Worm (Caenorhabditis elegans): ENCODE measurements around the gene aqp-7.

aqp-7 gene

DNA sequence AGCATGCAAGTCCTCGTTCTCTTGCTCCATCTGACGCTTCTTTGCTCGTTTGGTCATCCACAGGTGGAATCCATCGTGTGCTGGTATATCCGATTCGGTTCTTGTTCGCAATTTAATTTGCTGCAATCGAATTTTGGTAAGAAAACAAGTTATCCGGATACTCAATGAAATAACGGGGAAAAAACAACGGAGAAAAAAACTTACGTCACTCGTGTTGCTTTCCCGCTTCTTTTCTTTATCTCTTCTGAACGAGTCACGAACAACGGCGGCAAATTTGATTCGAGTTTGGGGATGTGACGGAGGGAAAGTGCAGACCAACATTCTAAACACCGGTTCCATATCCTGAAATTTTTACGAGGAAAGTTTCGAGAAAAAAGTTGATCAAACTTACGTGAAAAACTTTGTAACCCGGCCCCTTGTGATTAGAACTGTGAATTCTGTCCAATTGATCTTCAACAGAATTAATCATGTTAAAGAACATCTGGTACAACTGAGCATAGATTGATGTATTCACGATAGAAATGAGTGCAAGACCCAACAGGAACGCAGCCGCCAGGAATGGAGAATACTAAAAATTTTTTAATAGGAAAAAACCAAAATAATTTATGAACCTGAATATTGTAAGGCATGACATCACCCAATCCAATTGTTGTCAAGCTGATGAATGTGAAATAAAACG lies 26.6 kb downstream of the aqp-7 start:
- TF ChIP-seq fkh-10 (GFP tag; optimal IDR thresholded peaks at IDR 0.05) (peak; percentile 84), elt-2 (tag; optimal IDR thresholded peaks at IDR 0.05) (no peak), ama-1 (optimal IDR thresholded peaks at IDR 0.05) (no peak), jun-1 (tag; optimal IDR thresholded peaks at IDR 0.05) (no peak)

DNA sequence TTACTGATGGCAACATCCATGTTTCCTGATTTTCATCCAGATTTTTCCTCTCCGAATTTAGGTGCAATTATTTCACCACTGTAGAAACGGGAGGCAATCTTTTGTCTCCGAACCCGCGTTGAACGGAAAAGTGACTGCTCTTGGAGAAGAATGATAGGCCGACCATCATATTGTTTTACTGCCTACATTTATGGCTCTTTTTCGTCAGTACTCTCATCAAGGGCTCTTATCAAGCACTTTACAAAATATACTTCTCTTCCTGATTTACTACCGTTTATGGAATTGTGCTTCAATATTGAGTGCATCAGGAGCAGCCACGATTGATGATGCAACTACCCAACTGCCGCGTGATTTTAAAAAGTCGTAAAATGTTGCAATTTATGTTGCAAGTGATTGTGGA lies 29.5 kb downstream of the aqp-7 start:
- no peak for TF ChIP-seq skn-1 (tag; optimal IDR thresholded peaks at IDR 0.05)
- no peak for TF ChIP-seq tbx-2 (tag; optimal IDR thresholded peaks at IDR 0.05)
- TF ChIP-seq nhr-237 (tag; optimal IDR thresholded peaks at IDR 0.05), result no peak
- TF ChIP-seq pqm-1 (tag; optimal IDR thresholded peaks at IDR 0.05), result peak; percentile 40
- no peak for TF ChIP-seq ztf-4 (tag; optimal IDR thresholded peaks at IDR 0.05)
- no peak for TF ChIP-seq mml-1 (tag; optimal IDR thresholded peaks at IDR 0.05)

DNA sequence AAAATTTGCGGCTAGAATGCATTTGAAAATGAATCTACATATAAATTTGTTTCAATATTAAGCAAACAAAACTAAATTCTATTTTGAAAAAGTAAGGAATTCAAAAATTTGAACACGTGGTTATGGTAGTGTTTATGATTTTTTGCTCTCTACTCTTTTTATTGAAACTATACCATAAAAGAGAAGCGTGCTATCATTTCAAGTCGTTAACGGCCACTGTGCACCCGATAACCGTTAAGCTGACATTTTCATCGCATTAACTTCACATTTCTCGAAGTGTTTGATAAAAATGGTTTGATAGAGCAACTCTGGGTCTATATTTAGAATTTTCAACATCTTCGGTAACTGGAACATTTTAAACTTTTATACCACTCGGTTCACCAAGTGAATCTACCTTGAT lies 29.9 kb downstream of the aqp-7 start, which contains the start of gene twk-26:
TSS of gene twk-26 (minus strand) at position 23 of the 400 bp plus-strand sequence.
- TF ChIP-seq hmg-11 (tag; optimal IDR thresholded peaks at IDR 0.05) (no peak), nhr-43 (tag; optimal IDR thresholded peaks at IDR 0.05; ENCODE audit: poor library complexity, severe bottlenecking) (no peak), jun-1 (tag; optimal IDR thresholded peaks at IDR 0.05) (no peak), elt-2 (tag; optimal IDR thresholded peaks at IDR 0.05) (peak; percentile 89), daf-12 (tag; optimal IDR thresholded peaks at IDR 0.05) (no peak), ama-1 (optimal IDR thresholded peaks at IDR 0.05) (no peak), nhr-28 (tag; optimal IDR thresholded peaks at IDR 0.05) (no peak), skn-1 (tag; optimal IDR thresholded peaks at IDR 0.05) (no peak), ceh-82 (tag; optimal IDR thresholded peaks at IDR 0.05) (no peak), ceh-28 (tag; optimal IDR thresholded peaks at IDR 0.05) (no peak), elt-1 (tag; optimal IDR thresholded peaks at IDR 0.05) (no peak), egl-27 (tag; optimal IDR thresholded peaks at IDR 0.05) (no peak), pha-4 (tag; optimal IDR thresholded peaks at IDR 0.05) (peak; percentile 2), ztf-4 (tag; optimal IDR thresholded peaks at IDR 0.05) (no peak), nfya-1 (tag; optimal IDR thresholded peaks at IDR 0.05; ENCODE audit: insufficient read depth) (no peak), nhr-25 (tag; optimal IDR thresholded peaks at IDR 0.05) (no peak), nhr-77 (tag; optimal IDR thresholded peaks at IDR 0.05) (no peak)

DNA sequence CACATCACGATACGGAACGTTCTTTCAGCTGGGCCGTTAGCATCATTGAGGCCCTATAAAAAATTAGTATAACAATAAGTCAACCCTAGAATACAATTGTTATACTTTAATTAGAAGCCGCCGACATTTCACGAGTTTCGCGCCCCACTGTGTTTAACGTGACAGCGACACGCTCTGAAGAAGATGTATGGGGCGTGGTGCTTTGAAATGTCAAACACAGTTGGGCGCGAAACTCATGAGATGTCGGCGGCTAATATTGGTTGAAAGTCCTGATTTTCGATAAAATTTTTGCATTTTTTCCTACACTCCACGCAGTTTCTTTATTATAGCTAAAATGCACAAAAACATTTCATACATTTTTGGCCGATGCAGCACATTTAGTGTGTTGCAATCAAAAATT lies 31.2 kb downstream of the aqp-7 start:
- TF ChIP-seq fkh-10 (GFP tag; optimal IDR thresholded peaks at IDR 0.05), result no peak
- no peak for TF ChIP-seq R02D3.7 (tag; optimal IDR thresholded peaks at IDR 0.05)
- no peak for TF ChIP-seq ceh-9 (tag; optimal IDR thresholded peaks at IDR 0.05)

DNA sequence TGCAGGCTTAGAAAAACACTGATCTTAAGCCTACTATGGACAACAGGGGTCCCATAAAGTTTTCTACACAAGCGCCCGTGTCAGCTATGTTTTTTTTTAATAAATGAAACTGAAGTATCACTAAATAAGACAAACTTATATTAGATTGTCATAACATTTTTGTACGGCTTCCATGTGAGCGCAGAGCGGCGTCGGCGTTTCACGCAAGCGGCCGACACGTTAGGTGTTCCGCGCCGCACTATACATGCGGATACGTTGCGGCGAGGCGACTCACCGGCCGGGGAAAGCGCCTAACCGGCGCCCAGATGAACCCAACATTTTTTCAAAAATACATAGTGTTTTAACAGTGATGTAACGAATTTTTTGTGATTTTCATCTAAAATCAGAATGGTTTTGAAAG lies 32.8 kb downstream of the aqp-7 start:
- TF ChIP-seq nhr-43 (tag; optimal IDR thresholded peaks at IDR 0.05; ENCODE audit: poor library complexity, severe bottlenecking), result no peak
- no peak for TF ChIP-seq lin-15B (tag; optimal IDR thresholded peaks at IDR 0.05)
- no peak for TF ChIP-seq egl-27 (tag; optimal IDR thresholded peaks at IDR 0.05)
- TF ChIP-seq jun-1 (tag; optimal IDR thresholded peaks at IDR 0.05), result no peak
- TF ChIP-seq mdl-1 (tag; optimal IDR thresholded peaks at IDR 0.05), result no peak
- no peak for TF ChIP-seq fos-1 (tag; optimal IDR thresholded peaks at IDR 0.05)
- TF ChIP-seq mml-1 (tag; optimal IDR thresholded peaks at IDR 0.05), result no peak

DNA sequence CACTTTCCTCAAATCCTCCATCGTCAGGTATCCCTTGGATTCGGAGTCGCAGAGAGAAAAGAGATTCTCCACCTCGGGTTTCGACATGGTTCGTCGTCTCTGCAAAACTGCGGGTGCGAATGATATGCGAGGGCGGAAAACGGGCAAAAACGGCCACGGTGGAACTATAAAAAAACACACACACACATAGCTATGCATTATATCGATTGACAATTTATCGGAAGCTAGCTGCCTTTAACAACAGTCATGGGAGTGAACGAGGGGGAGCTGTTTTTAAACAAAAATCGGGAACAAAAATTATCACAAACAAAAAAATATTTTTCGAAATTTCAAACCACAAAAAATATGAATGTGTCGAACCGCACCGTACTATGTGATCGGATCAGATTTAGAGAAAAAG lies 34.4 kb downstream of the aqp-7 start, which contains the start of gene rsef-1:
TSS of gene rsef-1 (minus strand) at position 101 of the 400 bp plus-strand sequence.
- TF ChIP-seq unc-62 (GFP tag; optimal IDR thresholded peaks at IDR 0.05) (no peak), pha-4 (tag; optimal IDR thresholded peaks at IDR 0.05) (no peak)

DNA sequence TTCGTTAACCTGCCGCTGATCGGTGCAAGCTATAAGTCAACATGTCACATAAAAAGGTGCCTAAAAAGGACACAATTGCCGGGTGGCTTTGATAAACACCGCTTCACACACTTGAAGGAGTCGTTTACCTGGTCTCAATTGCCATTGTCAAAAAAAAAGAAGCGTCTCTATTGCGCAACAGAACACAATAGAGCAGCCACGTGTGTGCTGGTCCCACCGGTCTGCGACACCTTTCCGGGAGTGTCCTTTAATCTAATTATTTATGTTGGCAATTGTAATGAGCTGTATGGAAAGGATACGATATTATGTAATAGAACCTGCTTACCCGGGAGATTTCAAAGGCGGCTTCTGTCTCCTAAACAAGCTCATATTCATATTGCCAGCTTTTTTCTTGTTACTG lies 36.8 kb downstream of the aqp-7 start:
- no peak for TF ChIP-seq lin-39 (tag; optimal IDR thresholded peaks at IDR 0.05)
- no peak for TF ChIP-seq eor-1 (tag; optimal IDR thresholded peaks at IDR 0.05)
- no peak for TF ChIP-seq tbx-2 (tag; optimal IDR thresholded peaks at IDR 0.05)
- no peak for TF ChIP-seq ceh-82 (tag; optimal IDR thresholded peaks at IDR 0.05)
- TF ChIP-seq zag-1 (tag; optimal IDR thresholded peaks at IDR 0.05), result no peak
- TF ChIP-seq unc-62 (GFP tag; optimal IDR thresholded peaks at IDR 0.05), result no peak
- TF ChIP-seq fkh-10 (GFP tag; optimal IDR thresholded peaks at IDR 0.05), result no peak
- no peak for TF ChIP-seq nhr-237 (tag; optimal IDR thresholded peaks at IDR 0.05)
- no peak for TF ChIP-seq lin-15B (tag; optimal IDR thresholded peaks at IDR 0.05)
- no peak for TF ChIP-seq ztf-11 (tag; optimal IDR thresholded peaks at IDR 0.05)
- TF ChIP-seq pha-4 (tag; optimal IDR thresholded peaks at IDR 0.05), result no peak
- no peak for TF ChIP-seq jun-1 (tag; optimal IDR thresholded peaks at IDR 0.05)
- no peak for TF ChIP-seq pqm-1 (tag; optimal IDR thresholded peaks at IDR 0.05)
